Worm (Caenorhabditis elegans) whole organism, midembryonic: ENCODE results near the gene cav-1.
"Not testable (repeated sequence)": the region's sequence is repeated elsewhere in the genome, so short reads cannot be mapped to it uniquely, and the experiment has no call there.

Source experiments
- T22C8.4 ChIP-seq: fragments of 200-800 bp; sonication (Bioruptor generic); IDR thresholded peaks from 2 replicates; pipeline ENCODE4 v1.3.6; 2022; ENCODE audit warnings: missing genetic modification characterization, missing compliant biosample characterization
- cog-1 ChIP-seq: sonication (generic microtip); optimal IDR thresholded peaks from 2 replicates; lab custom pipeline; 2016; ENCODE audit warnings: missing genetic modification characterization, missing compliant biosample characterization
- flt-1 ChIP-seq: fragments of 200-800 bp; sonication (Bioruptor generic); IDR thresholded peaks from 2 replicates; pipeline ENCODE4 v1.3.6; 2022; ENCODE audit warnings: missing genetic modification characterization, missing compliant biosample characterization
- klf-2 ChIP-seq: fragments of 200-800 bp; sonication (Bioruptor generic); conservative IDR thresholded peaks from 2 replicates; pipeline ENCODE4 v1.3.6; 2022; ENCODE audit warnings: missing genetic modification reagents, missing genetic modification characterization, missing compliant biosample characterization
- med-1 ChIP-seq: sonication (generic microtip); optimal IDR thresholded peaks from 2 replicates; lab custom pipeline; 2017; ENCODE audit warnings: missing genetic modification characterization, mild to moderate bottlenecking, missing compliant biosample characterization, antibody characterized with exemption, missing genetic modification reagents; ENCODE audit not compliant: insufficient read depth
- ref-1 ChIP-seq: fragments of 200-800 bp; sonication (Bioruptor generic); conservative IDR thresholded peaks from 2 replicates; pipeline ENCODE4 v1.3.6; 2022; ENCODE audit warnings: missing genetic modification reagents, missing genetic modification characterization, missing compliant biosample characterization
- tab-1 ChIP-seq: fragments of 200-800 bp; sonication (Bioruptor generic); IDR thresholded peaks from 2 replicates; pipeline ENCODE4 v1.3.6; 2022; ENCODE audit warnings: missing genetic modification characterization, missing compliant biosample characterization
- ztf-23 ChIP-seq: fragments of 200-800 bp; sonication (Bioruptor generic); IDR thresholded peaks from 2 replicates; pipeline ENCODE4 v1.3.6; 2022; ENCODE audit warnings: missing genetic modification reagents, missing genetic modification characterization, missing compliant biosample characterization
- ztf-29 ChIP-seq: fragments of 200-800 bp; sonication (Bioruptor generic); IDR thresholded peaks from 2 replicates; pipeline ENCODE4 v1.3.6; 2022; ENCODE audit warnings: missing genetic modification reagents, missing genetic modification characterization, missing compliant biosample characterization

DNA sequence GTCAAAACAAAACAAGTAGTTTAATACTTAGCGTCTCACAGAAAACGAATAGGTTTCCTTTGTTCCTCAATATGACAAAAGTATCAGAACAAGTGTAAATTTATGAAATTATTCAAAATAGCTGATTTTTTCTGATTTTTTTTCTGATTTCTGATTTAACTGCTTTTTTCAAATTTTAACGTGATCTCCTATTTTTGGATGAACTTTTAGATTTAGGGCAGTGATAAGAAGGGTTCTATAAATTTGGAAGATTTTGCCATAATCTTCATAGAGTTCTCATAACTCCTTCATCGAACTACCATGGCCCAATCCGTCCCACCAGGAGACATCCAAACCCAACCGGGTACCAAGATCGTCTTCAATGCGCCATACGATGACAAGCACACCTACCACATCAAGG, 2.6 kb upstream of the cav-1 start, which contains the start of gene msp-78:
- TF ChIP-seq med-1; ztf-29; T22C8.4 (GFP tag; lab: Robert Waterston, UW); cog-1 (tag; lab: Kevin White, UChicago); ztf-23 (GFP tag; lab: Robert Waterston, UW); flt-1 (GFP tag; lab: Robert Waterston, UW); ref-1 (GFP tag; lab: Robert Waterston, UW); tab-1 (GFP tag; lab: Robert Waterston, UW); klf-2 (GFP tag; lab: Robert Waterston, UW): not testable (repeated sequence)
